Fruit fly (Drosophila melanogaster) whole organism, embryonic: ENCODE results near the gene Or30a.

Experiments used
- CG1024 ChIP-seq: fragments of 200-800 bp; sonication (Bioruptor generic); IDR thresholded peaks from 2 replicates; pipeline ENCODE4 v1.3.6; 2022; ENCODE audit warnings: missing biosample characterization, missing genetic modification characterization
- CG10366 ChIP-seq: fragments of 200-800 bp; sonication (Bioruptor generic); IDR thresholded peaks from 2 replicates; pipeline ENCODE4 v1.3.6; 2022; ENCODE audit warnings: missing biosample characterization, missing genetic modification characterization
- CG10565 ChIP-seq: fragments of 200-800 bp; sonication (Bioruptor generic); optimal IDR thresholded peaks from 3 replicates; lab custom pipeline; 2016; ENCODE audit warnings: missing biosample characterization, mild to moderate bottlenecking, missing genetic modification characterization
- CG11398 ChIP-seq: fragments of 200-800 bp; sonication (Bioruptor generic); optimal IDR thresholded peaks from 2 replicates; lab custom pipeline; 2016; ENCODE audit warnings: missing biosample characterization, missing genetic modification characterization
- CG12071 ChIP-seq: fragments of 200-800 bp; sonication (Bioruptor generic); optimal IDR thresholded peaks from 3 replicates; lab custom pipeline; 2018; ENCODE audit warnings: missing biosample characterization, mild to moderate bottlenecking, missing genetic modification characterization
- CG12236 ChIP-seq: fragments of 200-800 bp; sonication (Bioruptor generic); optimal IDR thresholded peaks from 2 replicates; lab custom pipeline; 2016; ENCODE audit warnings: missing biosample characterization, missing genetic modification characterization
- CG12942 ChIP-seq: fragments of 200-800 bp; sonication (Bioruptor generic); optimal IDR thresholded peaks from 3 replicates; lab custom pipeline; 2016; ENCODE audit warnings: missing biosample characterization, missing genetic modification characterization
- CG13296 ChIP-seq: fragments of 200-800 bp; sonication (Bioruptor generic); optimal IDR thresholded peaks from 3 replicates; lab custom pipeline; 2018; ENCODE audit warnings: missing biosample characterization, mild to moderate bottlenecking, missing genetic modification characterization
- CG13775 ChIP-seq: fragments of 200-800 bp; sonication (Bioruptor generic); optimal IDR thresholded peaks from 3 replicates; lab custom pipeline; 2017; ENCODE audit warnings: missing biosample characterization, mild to moderate bottlenecking, missing genetic modification characterization
- CG14860 ChIP-seq: fragments of 200-800 bp; sonication (Bioruptor generic); IDR thresholded peaks from 3 replicates; pipeline ENCODE4 v1.3.6; 2022; ENCODE audit warnings: missing biosample characterization, missing genetic modification characterization; ENCODE audit not compliant: partially characterized antibody
- CG17385 ChIP-seq: fragments of 200-800 bp; sonication (Bioruptor generic); optimal IDR thresholded peaks from 3 replicates; lab custom pipeline; 2018; ENCODE audit warnings: missing biosample characterization, mild to moderate bottlenecking, missing genetic modification characterization
- CG17829 ChIP-seq: fragments of 200-800 bp; optimal IDR thresholded peaks from 2 replicates; lab custom pipeline; 2019; ENCODE audit warnings: missing biosample characterization, mild to moderate bottlenecking, missing genetic modification characterization, moderate library complexity
- CG2199 ChIP-seq: fragments of 200-800 bp; sonication (Bioruptor generic); IDR thresholded peaks from 3 replicates; pipeline ENCODE4 v1.3.6; 2022; ENCODE audit warnings: missing biosample characterization, missing genetic modification characterization
- CG2875 ChIP-seq: fragments of 200-800 bp; sonication (Bioruptor generic); optimal IDR thresholded peaks from 2 replicates; lab custom pipeline; 2017; ENCODE audit warnings: missing biosample characterization, mild to moderate bottlenecking, missing genetic modification characterization, missing genetic modification reagents
- CG33557 ChIP-seq: fragments of 200-800 bp; sonication (Bioruptor generic); optimal IDR thresholded peaks from 2 replicates; lab custom pipeline; 2019; ENCODE audit warnings: missing biosample characterization, mild to moderate bottlenecking, missing genetic modification characterization, moderate library complexity
- CG4360 ChIP-seq: fragments of 200-800 bp; sonication (Bioruptor generic); IDR thresholded peaks from 2 replicates; pipeline ENCODE4 v1.3.6; 2022; ENCODE audit warnings: missing biosample characterization, missing genetic modification characterization
- CG4617 ChIP-seq: fragments of 200-800 bp; sonication (Bioruptor generic); optimal IDR thresholded peaks from 3 replicates; lab custom pipeline; 2016; ENCODE audit warnings: missing biosample characterization, missing genetic modification characterization, borderline replicate concordance
- CG5180 ChIP-seq: fragments of 200-800 bp; sonication (Bioruptor generic); optimal IDR thresholded peaks from 3 replicates; lab custom pipeline; 2017; ENCODE audit warnings: missing biosample characterization, missing genetic modification characterization, mild to moderate bottlenecking, moderate library complexity, missing genetic modification reagents
- CG5245 ChIP-seq: fragments of 200-800 bp; sonication (Bioruptor generic); optimal IDR thresholded peaks from 3 replicates; lab custom pipeline; 2016; ENCODE audit warnings: missing biosample characterization, missing genetic modification characterization
- CG9876 ChIP-seq: fragments of 200-800 bp; sonication (Bioruptor generic); optimal IDR thresholded peaks from 2 replicates; lab custom pipeline; 2016; ENCODE audit warnings: missing biosample characterization, missing genetic modification characterization
- ERR ChIP-seq: fragments of 200-800 bp; sonication (Bioruptor generic); optimal IDR thresholded peaks from 2 replicates; lab custom pipeline; 2016; ENCODE audit warnings: missing biosample characterization, missing genetic modification characterization
- H15 ChIP-seq: fragments of 200-800 bp; sonication (Bioruptor generic); IDR thresholded peaks from 3 replicates; pipeline ENCODE4 v1.3.6; 2022; ENCODE audit warnings: missing biosample characterization, missing genetic modification characterization
- HLH3B ChIP-seq: fragments of 200-800 bp; sonication (Bioruptor generic); IDR thresholded peaks from 2 replicates; pipeline ENCODE4 v1.3.6; 2022; ENCODE audit warnings: missing biosample characterization, missing genetic modification characterization
- HLH4C ChIP-seq: fragments of 200-800 bp; sonication (Bioruptor generic); IDR thresholded peaks from 3 replicates; pipeline ENCODE4 v1.3.6; 2022; ENCODE audit warnings: missing biosample characterization, missing genetic modification characterization; ENCODE audit not compliant: partially characterized antibody
- HmgD ChIP-seq: fragments of 200-800 bp; sonication (Bioruptor generic); optimal IDR thresholded peaks from 3 replicates; lab custom pipeline; 2016; ENCODE audit warnings: missing biosample characterization, missing genetic modification characterization
- Lim3 ChIP-seq: fragments of 200-800 bp; sonication (Bioruptor generic); IDR thresholded peaks from 2 replicates; pipeline ENCODE4 v1.3.6; 2022; ENCODE audit warnings: missing biosample characterization, missing genetic modification characterization
- Mrtf ChIP-seq: fragments of 200-800 bp; sonication (Bioruptor generic); IDR thresholded peaks from 3 replicates; pipeline ENCODE4 v1.3.6; 2022; ENCODE audit warnings: missing biosample characterization, missing genetic modification characterization
- NFAT ChIP-seq: fragments of 200-800 bp; sonication (Bioruptor generic); IDR thresholded peaks from 2 replicates; pipeline ENCODE4 v1.3.6; 2022; ENCODE audit warnings: missing biosample characterization, missing genetic modification characterization
- Opbp ChIP-seq: fragments of 200-800 bp; sonication (Bioruptor generic); IDR thresholded peaks from 3 replicates; pipeline ENCODE4 v1.3.6; 2022; ENCODE audit warnings: missing biosample characterization, missing genetic modification characterization; ENCODE audit not compliant: partially characterized antibody
- Six4 ChIP-seq: fragments of 200-800 bp; sonication (Bioruptor generic); optimal IDR thresholded peaks from 2 replicates; lab custom pipeline; 2016; ENCODE audit warnings: missing biosample characterization, missing genetic modification characterization
- ab ChIP-seq: fragments of 200-800 bp; sonication (Bioruptor generic); optimal IDR thresholded peaks from 2 replicates; lab custom pipeline; 2016; ENCODE audit warnings: missing biosample characterization, missing genetic modification characterization
- ap ChIP-seq: fragments of 200-800 bp; sonication (Bioruptor generic); IDR thresholded peaks from 2 replicates; pipeline ENCODE4 v1.3.6; 2022; ENCODE audit warnings: missing biosample characterization, missing genetic modification characterization
- ci ChIP-seq: fragments of 200-800 bp; sonication (Bioruptor generic); IDR thresholded peaks from 3 replicates; pipeline ENCODE4 v1.3.6; 2022; ENCODE audit warnings: missing biosample characterization, missing genetic modification characterization
- corto ChIP-seq: fragments of 200-800 bp; sonication (Bioruptor generic); optimal IDR thresholded peaks from 2 replicates; lab custom pipeline; 2016; ENCODE audit warnings: missing biosample characterization, mild to moderate bottlenecking, missing genetic modification characterization, moderate library complexity
- croc ChIP-seq: fragments of 200-800 bp; sonication (Bioruptor generic); conservative IDR thresholded peaks from 3 replicates; pipeline ENCODE4 v1.3.6; 2022; ENCODE audit warnings: missing biosample characterization, missing genetic modification characterization
- dmrt11E ChIP-seq: fragments of 200-800 bp; sonication (Bioruptor generic); optimal IDR thresholded peaks from 3 replicates; lab custom pipeline; 2018; ENCODE audit warnings: missing biosample characterization, mild to moderate bottlenecking, missing genetic modification characterization, moderate library complexity
- gem ChIP-seq: fragments of 200-800 bp; sonication (Bioruptor generic); optimal IDR thresholded peaks from 2 replicates; lab custom pipeline; 2019; ENCODE audit warnings: missing biosample characterization, mild to moderate bottlenecking, missing genetic modification characterization, moderate library complexity
- ken ChIP-seq: fragments of 200-800 bp; sonication (Bioruptor generic); IDR thresholded peaks from 3 replicates; pipeline ENCODE4 v1.3.6; 2022; ENCODE audit warnings: missing biosample characterization, missing genetic modification characterization
- klu ChIP-seq: fragments of 200-800 bp; sonication (Bioruptor generic); IDR thresholded peaks from 2 replicates; pipeline ENCODE4 v1.3.6; 2022; ENCODE audit warnings: missing biosample characterization, missing genetic modification characterization
- lbe ChIP-seq: fragments of 200-800 bp; sonication (Bioruptor generic); optimal IDR thresholded peaks from 2 replicates; lab custom pipeline; 2016; ENCODE audit warnings: missing biosample characterization, mild to moderate bottlenecking, missing genetic modification characterization
- lmd ChIP-seq: fragments of 200-800 bp; sonication (Bioruptor generic); IDR thresholded peaks from 2 replicates; pipeline ENCODE4 v1.3.6; 2022; ENCODE audit warnings: missing biosample characterization, missing genetic modification characterization
- mam ChIP-seq: fragments of 200-800 bp; sonication (Bioruptor generic); optimal IDR thresholded peaks from 3 replicates; lab custom pipeline; 2016; ENCODE audit warnings: missing biosample characterization, missing genetic modification characterization
- org-1 ChIP-seq: fragments of 200-800 bp; sonication (Bioruptor generic); optimal IDR thresholded peaks from 2 replicates; lab custom pipeline; 2017; ENCODE audit warnings: missing biosample characterization, missing genetic modification characterization
- prd ChIP-seq, 3 experiments: fragments of >200 bp in 2 of 3; fragments of 200-800 bp in 1 of 3; sonication (Bioruptor generic) in 1 of 3; optimal IDR thresholded peaks in 2 of 3; IDR thresholded peaks in 1 of 3; 2 replicates in 2 of 3; 3 replicates in 1 of 3; pipeline versions ENCODE4 v1.3.6 to Lab custom; 2017 to 2022; ENCODE audit warnings: missing biosample characterization in 1 of 3, missing genetic modification characterization in 1 of 3
- sisA ChIP-seq: fragments of 200-800 bp; sonication (Bioruptor generic); IDR thresholded peaks from 2 replicates; pipeline ENCODE4 v1.3.6; 2022; ENCODE audit warnings: missing biosample characterization, missing genetic modification characterization
- so ChIP-seq: fragments of 200-800 bp; sonication (Bioruptor generic); IDR thresholded peaks from 3 replicates; pipeline ENCODE4 v1.3.6; 2022; ENCODE audit warnings: missing biosample characterization, missing genetic modification characterization
- sr ChIP-seq: fragments of 200-800 bp; sonication (Bioruptor generic); IDR thresholded peaks from 3 replicates; pipeline ENCODE4 v1.3.6; 2022; ENCODE audit warnings: missing biosample characterization, missing genetic modification characterization
- ssp ChIP-seq: fragments of 200-800 bp; sonication (Bioruptor generic); IDR thresholded peaks from 2 replicates; pipeline ENCODE4 v1.3.6; 2022; ENCODE audit warnings: missing biosample characterization, missing genetic modification characterization
- tll ChIP-seq, 2 experiments: fragments of 200-800 bp in 1 of 2; fragments of >200 bp in 1 of 2; sonication (Bioruptor generic) in 1 of 2; optimal IDR thresholded peaks; 2 replicates each; lab custom pipeline; 2017 to 2019; ENCODE audit warnings: missing biosample characterization in 2 of 2, missing genetic modification characterization in 2 of 2, mild to moderate bottlenecking in 1 of 2, moderate library complexity in 1 of 2
- zfh2 ChIP-seq: fragments of 200-800 bp; sonication (Bioruptor generic); optimal IDR thresholded peaks from 2 replicates; lab custom pipeline; 2016; ENCODE audit warnings: missing biosample characterization, missing genetic modification characterization

The Or30a gene

dm6 chr2L:9127072-9127646, 15.5 kb downstream of the Or30a start:
- no peak for TF ChIP-seq CG5245
- no peak; the same call in 1 of the 2 replicates for TF ChIP-seq CG1024 (GFP tag; lab: Robert Waterston, UW)
- TF ChIP-seq lmd (GFP tag; lab: Robert Waterston, UW) = 0 out of 2 replicates have a peak, but pooled peaks have one; percentile 17
- TF ChIP-seq H15 (GFP tag; lab: Robert Waterston, UW) = no peak
- 0 out of 3 replicates have a peak, but pooled peaks have one; percentile 30 for TF ChIP-seq Opbp (GFP tag; lab: Robert Waterston, UW)
- no peak for TF ChIP-seq zfh2
- TF ChIP-seq ERR (GFP tag; lab: Kevin White, UChicago) = no peak
- no peak for TF ChIP-seq CG12942 (GFP tag; lab: Kevin White, UChicago)
- peak; percentile 25; the same call in 1 of the 3 replicates for TF ChIP-seq ci (GFP tag; lab: Robert Waterston, UW)
- no peak for TF ChIP-seq CG12071 (GFP tag; lab: Kevin White, UChicago)
- no peak for TF ChIP-seq CG2875 (GFP tag; lab: Kevin White, UChicago)
- no peak for TF ChIP-seq CG4617 (GFP tag; lab: Kevin White, UChicago)
- TF ChIP-seq CG33557 (GFP tag; lab: Kevin White, UChicago) = no peak
- TF ChIP-seq CG10366 (GFP tag; lab: Robert Waterston, UW) = no peak
- TF ChIP-seq CG14860 (GFP tag; lab: Robert Waterston, UW) = no peak
- no peak for TF ChIP-seq CG13296 (GFP tag; lab: Kevin White, UChicago)
- TF ChIP-seq HLH3B (GFP tag; lab: Robert Waterston, UW) = no peak
- no peak for TF ChIP-seq CG9876 (GFP tag; lab: Kevin White, UChicago)
- no peak for TF ChIP-seq Six4 (GFP tag; lab: Kevin White, UChicago)
- no peak for TF ChIP-seq klu
- TF ChIP-seq HLH4C (GFP tag; lab: Robert Waterston, UW) = no peak
- TF ChIP-seq sisA (GFP tag; lab: Robert Waterston, UW) = peak; percentile 3; the same call in 1 of the 2 replicates
- TF ChIP-seq HmgD = no peak
- TF ChIP-seq CG13775 = no peak
- no peak for TF ChIP-seq mam (GFP tag; lab: Kevin White, UChicago)
- TF ChIP-seq ab (GFP tag; lab: Kevin White, UChicago) = no peak
- no peak for TF ChIP-seq ken (GFP tag; lab: Robert Waterston, UW)
- no peak for TF ChIP-seq gem (tag; lab: Kevin White, UChicago)
- TF ChIP-seq CG11398 (GFP tag; lab: Kevin White, UChicago) = no peak
- TF ChIP-seq croc (GFP tag; lab: Robert Waterston, UW) = no peak
- no peak for TF ChIP-seq Lim3 (GFP tag; lab: Robert Waterston, UW)
- no peak for TF ChIP-seq ssp (GFP tag; lab: Robert Waterston, UW)
- no peak for TF ChIP-seq corto (GFP tag; lab: Kevin White, UChicago)
- TF ChIP-seq CG12236 (GFP tag; lab: Kevin White, UChicago) = no peak
- no peak for TF ChIP-seq tll (GFP tag; optimal IDR thresholded peaks at IDR 0.05; lab: Kevin White, UChicago)
- TF ChIP-seq Mrtf (GFP tag; lab: Robert Waterston, UW) = no peak
- TF ChIP-seq lbe (GFP tag; lab: Kevin White, UChicago) = no peak
- no peak for TF ChIP-seq so (GFP tag; lab: Robert Waterston, UW)
- TF ChIP-seq prd (optimal IDR thresholded peaks at IDR 0.05; lab: Kevin White, UChicago) = no peak
- TF ChIP-seq prd (GFP tag; IDR thresholded peaks at IDR 0.05; lab: Robert Waterston, UW) = 0 out of 3 replicates have a peak, but pooled peaks have one; percentile 5
- no peak for TF ChIP-seq sr (GFP tag; lab: Robert Waterston, UW)
- peak; percentile 10; the same call in 1 of the 2 replicates for TF ChIP-seq ap (GFP tag; lab: Robert Waterston, UW)
- no peak for TF ChIP-seq CG17829 (tag; lab: Kevin White, UChicago)
- no peak for TF ChIP-seq CG10565 (GFP tag; lab: Kevin White, UChicago)
- peak; percentile 49 for TF ChIP-seq CG4360 (GFP tag; lab: Robert Waterston, UW)
- no peak for TF ChIP-seq CG17385 (GFP tag; lab: Kevin White, UChicago)
- peak; percentile 68 for TF ChIP-seq CG5180 (GFP tag; lab: Kevin White, UChicago)
- no peak for TF ChIP-seq dmrt11E
- 0 out of 2 replicates have a peak, but pooled peaks have one; percentile 22 for TF ChIP-seq NFAT
- no peak for TF ChIP-seq org-1 (GFP tag; lab: Kevin White, UChicago)
- TF ChIP-seq CG2199 (GFP tag; lab: Robert Waterston, UW) = no peak
